Fruit fly (Drosophila melanogaster) whole organism, embryonic: ENCODE measurements around the gene dsd.

Experiments used
- Asciz ChIP-seq: fragments of 200-800 bp; sonication (Bioruptor generic); optimal IDR thresholded peaks from 2 replicates; lab custom pipeline; 2017; ENCODE audit warnings: missing biosample characterization, mild to moderate bottlenecking, missing genetic modification characterization, missing genetic modification reagents
- Atf6 ChIP-seq: fragments of 200-800 bp; sonication (Bioruptor generic); IDR thresholded peaks from 2 replicates; pipeline ENCODE4 v1.3.6; 2022; ENCODE audit warnings: missing biosample characterization, missing genetic modification characterization
- B-H1 ChIP-seq: fragments of 200-800 bp; sonication (Bioruptor generic); IDR thresholded peaks from 3 replicates; pipeline ENCODE4 v1.3.6; 2022; ENCODE audit warnings: missing biosample characterization, missing genetic modification characterization
- Bdp1 ChIP-seq: fragments of 200-800 bp; sonication (Bioruptor generic); optimal IDR thresholded peaks from 3 replicates; lab custom pipeline; 2016; ENCODE audit warnings: missing biosample characterization, missing genetic modification characterization
- CG12104 ChIP-seq: fragments of 200-800 bp; sonication (Bioruptor generic); optimal IDR thresholded peaks from 3 replicates; lab custom pipeline; 2016; ENCODE audit warnings: missing biosample characterization, missing genetic modification characterization
- CG1233 ChIP-seq: fragments of 200-800 bp; sonication (Bioruptor generic); optimal IDR thresholded peaks from 4 replicates; lab custom pipeline; 2018; ENCODE audit warnings: missing biosample characterization, mild to moderate bottlenecking, missing genetic modification characterization
- CG13775 ChIP-seq: fragments of 200-800 bp; sonication (Bioruptor generic); optimal IDR thresholded peaks from 3 replicates; lab custom pipeline; 2017; ENCODE audit warnings: missing biosample characterization, mild to moderate bottlenecking, missing genetic modification characterization
- CG17186 ChIP-seq: fragments of 200-800 bp; sonication (Bioruptor generic); optimal IDR thresholded peaks from 3 replicates; lab custom pipeline; 2017; ENCODE audit warnings: missing biosample characterization, missing genetic modification reagents, missing genetic modification characterization
- CG17359 ChIP-seq: fragments of 200-800 bp; sonication (Bioruptor generic); optimal IDR thresholded peaks from 3 replicates; lab custom pipeline; 2018; ENCODE audit warnings: missing biosample characterization, mild to moderate bottlenecking, missing genetic modification characterization, moderate library complexity
- CG18599 ChIP-seq: fragments of 200-800 bp; sonication (Bioruptor generic); optimal IDR thresholded peaks from 3 replicates; lab custom pipeline; 2017; ENCODE audit warnings: missing biosample characterization, missing genetic modification characterization, mild to moderate bottlenecking, moderate library complexity, missing genetic modification reagents
- CG2120 ChIP-seq: fragments of 200-800 bp; sonication (Bioruptor generic); optimal IDR thresholded peaks from 3 replicates; lab custom pipeline; 2016; ENCODE audit warnings: missing biosample characterization, missing genetic modification characterization
- CG4707 ChIP-seq: fragments of 200-800 bp; sonication (Bioruptor generic); optimal IDR thresholded peaks from 2 replicates; lab custom pipeline; 2018; ENCODE audit warnings: missing biosample characterization, mild to moderate bottlenecking, missing genetic modification characterization, moderate library complexity
- CG8944 ChIP-seq: fragments of 200-800 bp; sonication (Bioruptor generic); optimal IDR thresholded peaks from 3 replicates; lab custom pipeline; 2016; ENCODE audit warnings: missing biosample characterization, missing genetic modification characterization
- CG9932 ChIP-seq: fragments of 200-800 bp; sonication (Bioruptor generic); IDR thresholded peaks from 2 replicates; pipeline ENCODE4 v1.3.6; 2022; ENCODE audit warnings: missing biosample characterization, missing genetic modification characterization
- D19B ChIP-seq: fragments of 200-800 bp; sonication (Bioruptor generic); optimal IDR thresholded peaks from 2 replicates; lab custom pipeline; 2017; ENCODE audit warnings: missing biosample characterization, mild to moderate bottlenecking, missing genetic modification characterization
- Dad ChIP-seq: fragments of 200-800 bp; sonication (Bioruptor generic); optimal IDR thresholded peaks from 3 replicates; lab custom pipeline; 2016; ENCODE audit warnings: missing biosample characterization, missing genetic modification characterization
- Deaf1 ChIP-seq: fragments of 200-800 bp; optimal IDR thresholded peaks from 3 replicates; lab custom pipeline; 2019; ENCODE audit warnings: missing biosample characterization, mild to moderate bottlenecking, missing genetic modification characterization, moderate library complexity
- Dfd ChIP-seq, 2 experiments: fragments of >200 bp; optimal IDR thresholded peaks; 2 replicates each; lab custom pipeline; 2017; ENCODE audit warnings: missing biosample characterization in 2 of 2, missing genetic modification characterization in 2 of 2
- ERR ChIP-seq: fragments of 200-800 bp; sonication (Bioruptor generic); optimal IDR thresholded peaks from 2 replicates; lab custom pipeline; 2016; ENCODE audit warnings: missing biosample characterization, missing genetic modification characterization
- Ets97D ChIP-seq: fragments of 200-800 bp; sonication (Bioruptor generic); optimal IDR thresholded peaks from 3 replicates; lab custom pipeline; 2016; ENCODE audit warnings: missing biosample characterization, missing genetic modification characterization
- Gug ChIP-seq: fragments of 200-800 bp; sonication (Bioruptor generic); IDR thresholded peaks from 4 replicates; pipeline ENCODE4 v1.3.6; 2022; ENCODE audit warnings: missing biosample characterization, missing genetic modification characterization
- HmgZ ChIP-seq: fragments of 200-800 bp; sonication (Bioruptor generic); optimal IDR thresholded peaks from 2 replicates; lab custom pipeline; 2018; ENCODE audit warnings: missing biosample characterization, mild to moderate bottlenecking, missing genetic modification characterization
- Hmx ChIP-seq: fragments of 200-800 bp; sonication (Bioruptor generic); optimal IDR thresholded peaks from 2 replicates; lab custom pipeline; 2016; ENCODE audit warnings: missing biosample characterization, missing genetic modification characterization
- Hsf ChIP-seq: fragments of 200-800 bp; sonication (Bioruptor generic); optimal IDR thresholded peaks from 3 replicates; lab custom pipeline; 2016; ENCODE audit warnings: missing biosample characterization, missing genetic modification characterization
- MESR4 ChIP-seq: fragments of 200-800 bp; sonication (Bioruptor generic); optimal IDR thresholded peaks from 2 replicates; lab custom pipeline; 2018; ENCODE audit warnings: missing biosample characterization, mild to moderate bottlenecking, missing genetic modification characterization, moderate library complexity
- NfI ChIP-seq: fragments of 200-800 bp; sonication (Bioruptor generic); optimal IDR thresholded peaks from 3 replicates; lab custom pipeline; 2018; ENCODE audit warnings: missing biosample characterization, mild to moderate bottlenecking, missing genetic modification characterization, moderate library complexity
- Optix ChIP-seq: fragments of 200-800 bp; sonication (Bioruptor generic); IDR thresholded peaks from 3 replicates; pipeline ENCODE4 v1.3.6; 2022; ENCODE audit warnings: missing biosample characterization, missing genetic modification characterization
- Sin3A ChIP-seq: fragments of >200 bp; optimal IDR thresholded peaks from 2 replicates; lab custom pipeline; 2018
- Six4 ChIP-seq: fragments of 200-800 bp; sonication (Bioruptor generic); optimal IDR thresholded peaks from 2 replicates; lab custom pipeline; 2016; ENCODE audit warnings: missing biosample characterization, missing genetic modification characterization
- aop ChIP-seq: fragments of 200-800 bp; sonication (Bioruptor generic); IDR thresholded peaks from 2 replicates; pipeline ENCODE4 v1.3.6; 2022; ENCODE audit warnings: missing biosample characterization, missing genetic modification characterization
- caup ChIP-seq: fragments of 200-800 bp; sonication (Bioruptor generic); optimal IDR thresholded peaks from 3 replicates; lab custom pipeline; 2017; ENCODE audit warnings: missing biosample characterization, mild to moderate bottlenecking, missing genetic modification characterization, moderate library complexity; ENCODE audit not compliant: severe bottlenecking
- chif ChIP-seq, 2 experiments: fragments of 200-800 bp; sonication (Bioruptor generic); optimal IDR thresholded peaks; 3 replicates each; lab custom pipeline; 2016; ENCODE audit warnings: missing biosample characterization in 2 of 2, missing genetic modification characterization in 2 of 2
- chm ChIP-seq: fragments of 200-800 bp; sonication (Bioruptor generic); IDR thresholded peaks from 2 replicates; pipeline ENCODE4 v1.3.6; 2022; ENCODE audit warnings: missing biosample characterization, missing genetic modification characterization
- corto ChIP-seq: fragments of 200-800 bp; sonication (Bioruptor generic); optimal IDR thresholded peaks from 2 replicates; lab custom pipeline; 2016; ENCODE audit warnings: missing biosample characterization, mild to moderate bottlenecking, missing genetic modification characterization, moderate library complexity
- danr ChIP-seq: fragments of 200-800 bp; sonication (Bioruptor generic); IDR thresholded peaks from 2 replicates; pipeline ENCODE4 v1.3.6; 2022; ENCODE audit warnings: missing biosample characterization, missing genetic modification characterization
- en ChIP-seq: fragments of 200-800 bp; sonication (Bioruptor generic); optimal IDR thresholded peaks from 2 replicates; lab custom pipeline; 2016; ENCODE audit warnings: missing biosample characterization, missing genetic modification characterization
- ewg ChIP-seq: fragments of 200-800 bp; sonication (Bioruptor generic); optimal IDR thresholded peaks from 3 replicates; lab custom pipeline; 2017; ENCODE audit warnings: mild to moderate bottlenecking, missing biosample characterization, missing genetic modification reagents, missing genetic modification characterization
- exex ChIP-seq: fragments of 200-800 bp; sonication (Bioruptor generic); optimal IDR thresholded peaks from 4 replicates; lab custom pipeline; 2018; ENCODE audit warnings: missing biosample characterization, mild to moderate bottlenecking, missing genetic modification characterization, moderate library complexity
- gce ChIP-seq: fragments of 200-800 bp; sonication (Bioruptor generic); IDR thresholded peaks from 3 replicates; pipeline ENCODE4 v1.3.6; 2022; ENCODE audit warnings: missing biosample characterization, missing genetic modification characterization
- grau ChIP-seq: fragments of 200-800 bp; optimal IDR thresholded peaks from 3 replicates; lab custom pipeline; 2019; ENCODE audit warnings: missing biosample characterization, mild to moderate bottlenecking, missing genetic modification characterization, moderate library complexity
- jigr1 ChIP-seq: fragments of 200-800 bp; sonication (Bioruptor generic); IDR thresholded peaks from 3 replicates; pipeline ENCODE4 v1.3.6; 2022; ENCODE audit warnings: missing biosample characterization, missing genetic modification characterization
- jumu ChIP-seq: fragments of 200-800 bp; sonication (Bioruptor generic); optimal IDR thresholded peaks from 3 replicates; lab custom pipeline; 2016; ENCODE audit warnings: missing biosample characterization, missing genetic modification characterization
- kah ChIP-seq: fragments of 200-800 bp; sonication (Bioruptor generic); optimal IDR thresholded peaks from 2 replicates; lab custom pipeline; 2018; ENCODE audit warnings: missing biosample characterization, mild to moderate bottlenecking, missing genetic modification characterization
- klu ChIP-seq: fragments of 200-800 bp; sonication (Bioruptor generic); IDR thresholded peaks from 2 replicates; pipeline ENCODE4 v1.3.6; 2022; ENCODE audit warnings: missing biosample characterization, missing genetic modification characterization
- odd ChIP-seq: fragments of 200-800 bp; sonication (Bioruptor generic); optimal IDR thresholded peaks from 2 replicates; lab custom pipeline; 2017; ENCODE audit warnings: missing biosample characterization, mild to moderate bottlenecking, missing genetic modification characterization
- pho ChIP-seq: fragments of 200-800 bp; sonication (Bioruptor generic); optimal IDR thresholded peaks from 2 replicates; lab custom pipeline; 2016; ENCODE audit warnings: missing biosample characterization, missing genetic modification characterization
- pum ChIP-seq: fragments of 200-800 bp; sonication (Bioruptor generic); optimal IDR thresholded peaks from 2 replicates; lab custom pipeline; 2016; ENCODE audit warnings: missing biosample characterization, missing genetic modification characterization
- sna ChIP-seq: fragments of 200-800 bp; sonication (Bioruptor generic); IDR thresholded peaks from 2 replicates; pipeline ENCODE4 v1.3.6; 2022; ENCODE audit warnings: missing biosample characterization, missing genetic modification characterization; ENCODE audit not compliant: partially characterized antibody
- so ChIP-seq: fragments of 200-800 bp; sonication (Bioruptor generic); IDR thresholded peaks from 3 replicates; pipeline ENCODE4 v1.3.6; 2022; ENCODE audit warnings: missing biosample characterization, missing genetic modification characterization
- tll ChIP-seq, 2 experiments: fragments of 200-800 bp in 1 of 2; fragments of >200 bp in 1 of 2; sonication (Bioruptor generic) in 1 of 2; optimal IDR thresholded peaks; 2 replicates each; lab custom pipeline; 2017 to 2019; ENCODE audit warnings: missing biosample characterization in 2 of 2, missing genetic modification characterization in 2 of 2, mild to moderate bottlenecking in 1 of 2, moderate library complexity in 1 of 2
- toy ChIP-seq: fragments of 200-800 bp; sonication (Bioruptor generic); IDR thresholded peaks from 2 replicates; pipeline ENCODE4 v1.3.6; 2022; ENCODE audit warnings: missing biosample characterization, missing genetic modification characterization
- vfl ChIP-seq: fragments of 200-800 bp; sonication (Bioruptor generic); optimal IDR thresholded peaks from 2 replicates; lab custom pipeline; 2016; ENCODE audit warnings: missing biosample characterization, missing genetic modification characterization

dsd gene

DNA sequence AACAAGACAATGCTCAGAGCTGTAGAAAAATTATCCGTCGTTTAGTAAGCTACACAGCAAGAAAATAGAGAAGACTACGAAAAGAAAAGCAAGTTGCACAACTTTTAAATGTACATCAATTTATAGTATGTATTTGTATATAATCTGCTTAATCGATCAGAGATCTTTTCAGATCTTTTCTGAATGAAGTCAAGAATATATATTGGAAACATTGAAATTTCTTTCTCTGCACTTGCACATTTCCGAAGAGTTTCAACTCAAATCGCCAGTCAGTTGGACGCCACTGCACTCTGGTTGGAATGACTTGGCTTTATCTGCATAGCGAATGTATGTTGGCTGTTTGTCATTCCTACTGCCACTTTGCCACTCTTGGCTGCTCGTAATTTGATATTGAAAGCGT is 53.3 kb downstream of the dsd start (continued):
- peak; percentile 28 for TF ChIP-seq CG13775 (GFP tag; lab: Kevin White, UChicago)
- TF ChIP-seq HmgZ (tag; lab: Kevin White, UChicago): no peak
- TF ChIP-seq Dfd (GFP tag; optimal IDR thresholded peaks at IDR 0.05; lab: Kevin White, UChicago): no peak
- no peak for TF ChIP-seq jigr1 (GFP tag; lab: Robert Waterston, UW)
- TF ChIP-seq D19B: no peak
- TF ChIP-seq odd: no peak
- TF ChIP-seq NfI (GFP tag; lab: Kevin White, UChicago): peak; percentile 22
- no peak for TF ChIP-seq CG9932 (GFP tag; lab: Robert Waterston, UW)
- TF ChIP-seq danr (GFP tag; lab: Robert Waterston, UW): no peak
- TF ChIP-seq chm: 0 out of 2 replicates have a peak, but pooled peaks have one; percentile 21
- TF ChIP-seq tll (GFP tag; optimal IDR thresholded peaks at IDR 0.05; lab: Kevin White, UChicago): no peak
- TF ChIP-seq grau (tag; lab: Kevin White, UChicago): peak; percentile 50
- no peak for TF ChIP-seq Ets97D (GFP tag; lab: Kevin White, UChicago)
- TF ChIP-seq Dad (GFP tag; lab: Kevin White, UChicago): no peak
- TF ChIP-seq corto (GFP tag; lab: Kevin White, UChicago): peak; percentile 3
- no peak for TF ChIP-seq CG4707 (GFP tag; lab: Kevin White, UChicago)
- TF ChIP-seq Six4 (GFP tag; lab: Kevin White, UChicago): peak; percentile 23
- TF ChIP-seq CG8944: no peak
- no peak for TF ChIP-seq en (GFP tag; lab: Kevin White, UChicago)
- TF ChIP-seq aop (GFP tag; lab: Robert Waterston, UW): 0 out of 2 replicates have a peak, but pooled peaks have one; percentile 31
- TF ChIP-seq Hsf (GFP tag; lab: Kevin White, UChicago): peak; percentile 26
- TF ChIP-seq CG17359: peak; percentile 70
- no peak for TF ChIP-seq exex
- no peak for TF ChIP-seq Deaf1
- no peak for TF ChIP-seq sna (GFP tag; lab: Robert Waterston, UW)
- 0 out of 3 replicates have a peak, but pooled peaks have one; percentile 48 for TF ChIP-seq gce
- TF ChIP-seq klu (GFP tag; lab: Robert Waterston, UW): no peak
- TF ChIP-seq kah (GFP tag; lab: Kevin White, UChicago): peak; percentile 18
- peak; percentile 32; the same call in 2 of the 3 replicates for TF ChIP-seq B-H1 (GFP tag; lab: Robert Waterston, UW)
- TF ChIP-seq caup (GFP tag; lab: Kevin White, UChicago): no peak
- no peak for TF ChIP-seq Bdp1 (GFP tag; lab: Kevin White, UChicago)
- peak; percentile 67 for TF ChIP-seq Asciz
- TF ChIP-seq so: peak; percentile 63; the same call in 1 of the 3 replicates
- no peak for TF ChIP-seq jumu
- TF ChIP-seq chif (GFP tag; optimal IDR thresholded peaks at IDR 0.05; lab: Kevin White, UChicago): peak; percentile 17 to 44
- peak; percentile 25 for TF ChIP-seq pum (GFP tag; lab: Kevin White, UChicago)
- TF ChIP-seq CG17186 (GFP tag; lab: Kevin White, UChicago): no peak
- TF ChIP-seq vfl (GFP tag; lab: Kevin White, UChicago): no peak
- no peak for TF ChIP-seq CG2120 (GFP tag; lab: Kevin White, UChicago)
- TF ChIP-seq ewg (GFP tag; lab: Kevin White, UChicago): no peak
- no peak for TF ChIP-seq CG12104
- TF ChIP-seq Hmx: no peak
- no peak for TF ChIP-seq toy (GFP tag; lab: Robert Waterston, UW)
- no peak for TF ChIP-seq Sin3A (lab: Kevin White, UChicago)
- TF ChIP-seq ERR (GFP tag; lab: Kevin White, UChicago): no peak
- TF ChIP-seq MESR4: no peak
- no peak for TF ChIP-seq pho (GFP tag; lab: Kevin White, UChicago)
- TF ChIP-seq Gug (GFP tag; lab: Robert Waterston, UW): no peak
- no peak; the same call in 1 of the 2 replicates for TF ChIP-seq Atf6
- peak; percentile 52 for TF ChIP-seq CG18599 (GFP tag; lab: Kevin White, UChicago)
- no peak for TF ChIP-seq CG1233
- no peak for TF ChIP-seq Optix (GFP tag; lab: Robert Waterston, UW)
